Worm (Caenorhabditis elegans) whole organism, early embryonic: ENCODE results near the gene rde-12.

ENCODE experiments used
- B0310.2 ChIP-seq: sonication (generic microtip); optimal IDR thresholded peaks from 2 replicates; lab custom pipeline; 2016; ENCODE audit warnings: mild to moderate bottlenecking, missing genetic modification characterization, missing compliant biosample characterization
- F13C5.2 ChIP-seq: sonication (generic microtip); optimal IDR thresholded peaks from 2 replicates; lab custom pipeline; 2017; ENCODE audit warnings: mild to moderate bottlenecking, missing genetic modification characterization, inconsistent platforms, missing compliant biosample characterization
- aly-1 ChIP-seq: sonication (generic microtip); optimal IDR thresholded peaks from 2 replicates; lab custom pipeline; 2016; ENCODE audit warnings: missing genetic modification characterization, missing compliant biosample characterization
- ama-1 ChIP-seq: fragments of 150-350 bp; optimal IDR thresholded peaks from 2 replicates; lab custom pipeline; 2014
- ceh-13 ChIP-seq: fragments of 200-800 bp; sonication (Bioruptor generic); optimal IDR thresholded peaks from 2 replicates; lab custom pipeline; 2018; ENCODE audit warnings: mild to moderate bottlenecking, missing genetic modification characterization, missing compliant biosample characterization
- ceh-36 ChIP-seq: sonication (generic microtip); optimal IDR thresholded peaks from 2 replicates; lab custom pipeline; 2016; ENCODE audit warnings: missing genetic modification characterization, inconsistent platforms, missing compliant biosample characterization
- ets-7 ChIP-seq: sonication (generic microtip); optimal IDR thresholded peaks from 2 replicates; lab custom pipeline; 2016; ENCODE audit warnings: missing genotype, missing genetic modification characterization, missing compliant biosample characterization
- flt-1 ChIP-seq: fragments of 200-800 bp; sonication (Bioruptor generic); IDR thresholded peaks from 2 replicates; pipeline ENCODE4 v1.3.6; 2022; ENCODE audit warnings: missing genetic modification characterization, missing compliant biosample characterization
- hmbx-1 ChIP-seq: sonication (generic microtip); optimal IDR thresholded peaks from 2 replicates; lab custom pipeline; 2016; ENCODE audit warnings: mild to moderate bottlenecking, missing genetic modification characterization, missing compliant biosample characterization
- hmg-4 ChIP-seq: fragments of 200-800 bp; sonication (Bioruptor generic); optimal IDR thresholded peaks from 2 replicates; lab custom pipeline; 2018; ENCODE audit warnings: mild to moderate bottlenecking, missing genetic modification characterization, missing compliant biosample characterization
- hnd-1 ChIP-seq: sonication (generic microtip); optimal IDR thresholded peaks from 2 replicates; lab custom pipeline; 2016; ENCODE audit warnings: missing genetic modification characterization, missing compliant biosample characterization
- pes-1 ChIP-seq: fragments of 200-800 bp; sonication (Bioruptor generic); IDR thresholded peaks from 2 replicates; pipeline ENCODE4 v1.3.6; 2022; ENCODE audit warnings: missing genetic modification reagents, missing genetic modification characterization, missing compliant biosample characterization
- scrt-1 ChIP-seq: fragments of 200-800 bp; sonication (Bioruptor generic); IDR thresholded peaks from 2 replicates; pipeline ENCODE4 v1.3.6; 2022; ENCODE audit warnings: missing genetic modification characterization, missing compliant biosample characterization
- sea-1 ChIP-seq: fragments of 200-800 bp; sonication (Bioruptor generic); conservative IDR thresholded peaks from 2 replicates; pipeline ENCODE4 v1.3.6; 2022; ENCODE audit warnings: missing genetic modification characterization, missing compliant biosample characterization
- tbx-11 ChIP-seq: fragments of 200-800 bp; sonication (Bioruptor generic); IDR thresholded peaks from 2 replicates; pipeline ENCODE4 v1.3.6; 2022; ENCODE audit warnings: missing genetic modification characterization, missing compliant biosample characterization
- tbx-37 ChIP-seq: fragments of 200-800 bp; sonication (Bioruptor generic); conservative IDR thresholded peaks from 2 replicates; pipeline ENCODE4 v1.3.6; 2022; ENCODE audit warnings: missing genetic modification reagents, missing genetic modification characterization, missing compliant biosample characterization
- tra-4 ChIP-seq: sonication (generic microtip); optimal IDR thresholded peaks from 2 replicates; lab custom pipeline; 2017; ENCODE audit warnings: missing genetic modification characterization, missing compliant biosample characterization

The rde-12 gene

DNA sequence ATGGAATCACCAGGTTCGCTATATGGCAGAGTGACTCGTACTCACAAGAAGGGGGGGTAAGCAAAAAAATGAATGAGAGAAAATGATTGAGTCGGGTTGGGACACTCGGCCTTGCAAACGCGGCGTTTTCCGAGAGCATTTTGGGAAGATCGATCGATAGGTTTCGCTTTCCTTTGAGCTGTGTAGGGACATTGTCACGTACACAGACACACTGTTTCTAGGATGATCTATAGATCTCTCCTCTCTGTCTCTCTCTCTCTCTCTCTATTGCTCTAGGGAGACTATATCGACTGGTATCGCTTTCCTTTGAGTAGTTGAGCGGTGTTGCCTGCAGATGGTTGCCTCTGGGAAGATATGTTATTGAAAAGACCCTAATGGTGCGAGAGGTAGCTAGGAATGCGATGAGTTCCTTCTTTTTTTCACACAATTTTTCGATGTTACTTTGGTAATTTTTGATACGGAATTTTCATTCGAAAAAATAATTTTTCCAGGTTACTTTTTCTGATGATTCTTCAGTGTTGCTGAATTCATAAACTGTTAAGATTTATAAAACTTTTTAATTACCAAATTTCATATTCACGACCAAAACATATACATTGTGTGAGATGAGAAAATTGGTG lies 15.3 kb upstream of the rde-12 start, which contains the start of gene H37A05.4:
H37A05.4 (minus strand) TSS at position 51 of the 620 bp plus-strand sequence.
- TF ChIP-seq ets-7 (no peak), flt-1 (GFP tag; lab: Robert Waterston, UW) (no peak), hmg-4 (peak; percentile 2)

DNA sequence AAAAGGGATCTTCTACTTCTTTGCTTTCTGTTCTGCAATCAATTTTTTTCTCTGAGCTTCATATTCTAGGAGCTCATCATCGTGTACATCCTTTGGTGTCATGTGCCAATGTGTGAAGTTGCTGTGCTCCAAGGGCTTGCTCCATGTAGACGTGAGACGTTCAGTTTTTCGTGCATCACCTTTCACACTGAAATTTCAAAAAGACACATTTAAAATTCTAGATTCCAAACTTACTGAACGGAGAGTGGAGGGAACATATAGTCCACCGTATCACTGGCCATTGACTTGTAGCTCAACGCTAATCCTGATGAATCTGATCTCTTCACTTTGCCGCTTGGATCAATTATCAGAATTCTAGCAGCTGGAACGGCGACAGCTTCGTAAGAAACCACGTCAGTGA lies 14.4 kb upstream of the rde-12 start:
- TF ChIP-seq hnd-1 (tag; lab: Kevin White, UChicago) (no peak), pes-1 (GFP tag; lab: Robert Waterston, UW) (no peak)

DNA sequence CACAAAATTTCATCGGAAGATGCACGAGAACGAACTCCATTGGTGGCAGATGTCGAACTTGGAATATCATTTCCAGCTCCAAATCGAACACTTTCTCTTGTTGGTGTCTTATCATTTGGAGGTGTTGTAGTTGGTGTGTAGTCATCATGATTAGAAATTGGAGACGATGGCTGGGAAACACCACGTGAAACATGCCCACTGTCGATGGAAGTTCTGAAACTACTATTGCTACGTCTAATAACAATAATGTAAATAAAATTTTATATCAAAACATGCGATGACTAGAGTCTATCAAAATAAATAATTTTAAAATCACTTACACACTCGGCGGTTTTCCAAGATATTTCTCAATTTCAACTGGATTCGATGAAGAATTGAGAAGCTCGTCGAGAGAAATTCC lies 12.9 kb upstream of the rde-12 start:
- TF ChIP-seq pes-1 (GFP tag; lab: Robert Waterston, UW), result no peak
- no peak for TF ChIP-seq ama-1 (lab: Kevin White, UChicago)
- TF ChIP-seq flt-1 (GFP tag; lab: Robert Waterston, UW), result no peak
- TF ChIP-seq hnd-1 (tag; lab: Kevin White, UChicago), result no peak
- no peak for TF ChIP-seq sea-1 (GFP tag; lab: Robert Waterston, UW)

DNA sequence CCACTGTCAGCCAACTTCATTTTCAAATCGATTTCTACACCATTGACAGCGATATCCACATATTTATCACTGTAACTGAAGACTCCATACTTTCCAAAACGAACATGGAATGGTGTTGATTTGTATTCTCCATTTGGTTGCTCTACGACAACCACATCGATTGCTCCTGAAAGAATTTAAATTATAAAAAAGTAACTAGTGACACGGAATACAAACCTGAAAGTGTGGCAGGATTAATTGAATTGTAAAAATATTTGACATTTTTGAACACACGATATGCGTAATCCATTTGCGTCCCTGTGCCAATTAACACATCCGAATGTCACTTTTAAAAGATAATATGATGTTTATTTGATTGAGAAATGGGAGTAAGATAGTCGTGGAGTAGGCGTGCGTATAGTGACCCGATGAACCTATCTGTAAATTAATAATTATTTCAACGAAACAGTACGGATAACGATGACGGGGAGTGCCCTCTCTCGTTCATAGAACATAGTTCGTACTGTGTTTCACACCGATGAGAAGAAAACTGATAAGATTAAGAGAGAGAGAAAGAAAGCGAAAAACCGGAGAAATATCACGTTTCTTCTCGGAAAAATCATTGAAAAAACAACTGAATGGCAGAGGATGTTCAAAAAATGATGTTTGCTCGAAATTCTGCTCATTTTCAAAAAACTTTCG lies 11.3 kb upstream of the rde-12 start, which contains the start of gene lpin-1:
lpin-1 (minus strand) TSS at position 417 of the 681 bp plus-strand sequence.
- no peak for TF ChIP-seq ama-1 (lab: Kevin White, UChicago)
- TF ChIP-seq ceh-13 (GFP tag; lab: Kevin White, UChicago), result no peak
- no peak for TF ChIP-seq sea-1 (GFP tag; lab: Robert Waterston, UW)
- TF ChIP-seq hmbx-1 (tag; lab: Kevin White, UChicago), result no peak
- TF ChIP-seq hmg-4, result no peak
- TF ChIP-seq hnd-1 (tag; lab: Kevin White, UChicago), result no peak
- no peak for TF ChIP-seq ceh-36 (tag; lab: Kevin White, UChicago)
- TF ChIP-seq tbx-37, result no peak
- TF ChIP-seq ets-7, result no peak
- no peak for TF ChIP-seq pes-1 (GFP tag; lab: Robert Waterston, UW)
- no peak for TF ChIP-seq tra-4 (tag; lab: Kevin White, UChicago)
- no peak for TF ChIP-seq flt-1 (GFP tag; lab: Robert Waterston, UW)
- no peak for TF ChIP-seq B0310.2 (tag; lab: Kevin White, UChicago)
- no peak for TF ChIP-seq scrt-1
- no peak for TF ChIP-seq F13C5.2 (tag; lab: Kevin White, UChicago)
- TF ChIP-seq tbx-11 (GFP tag; lab: Robert Waterston, UW), result no peak

DNA sequence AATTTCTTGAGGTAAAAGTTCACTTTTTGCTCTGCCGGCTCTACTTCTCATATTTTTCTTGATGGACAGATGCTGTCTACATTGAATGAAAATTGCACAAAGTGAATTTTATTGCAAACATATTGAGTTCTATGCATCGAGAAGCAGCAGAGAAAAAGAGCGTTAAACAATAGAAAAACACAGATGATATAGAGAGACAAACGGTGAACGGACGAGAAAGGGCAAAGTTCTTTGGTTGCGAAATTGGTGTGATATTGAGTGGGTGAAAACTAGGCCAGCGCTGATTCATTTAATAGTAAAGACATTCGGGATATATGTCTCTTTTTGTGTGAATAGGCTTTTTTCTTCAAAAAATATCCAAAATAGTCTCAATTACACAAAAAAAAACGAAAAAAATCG lies 10.8 kb upstream of the rde-12 start:
- TF ChIP-seq ama-1 (lab: Kevin White, UChicago), result no peak
- TF ChIP-seq aly-1 (tag; lab: Kevin White, UChicago), result no peak
- TF ChIP-seq tbx-11 (GFP tag; lab: Robert Waterston, UW), result no peak
- no peak for TF ChIP-seq B0310.2 (tag; lab: Kevin White, UChicago)
- TF ChIP-seq tbx-37, result no peak
- no peak for TF ChIP-seq flt-1 (GFP tag; lab: Robert Waterston, UW)

DNA sequence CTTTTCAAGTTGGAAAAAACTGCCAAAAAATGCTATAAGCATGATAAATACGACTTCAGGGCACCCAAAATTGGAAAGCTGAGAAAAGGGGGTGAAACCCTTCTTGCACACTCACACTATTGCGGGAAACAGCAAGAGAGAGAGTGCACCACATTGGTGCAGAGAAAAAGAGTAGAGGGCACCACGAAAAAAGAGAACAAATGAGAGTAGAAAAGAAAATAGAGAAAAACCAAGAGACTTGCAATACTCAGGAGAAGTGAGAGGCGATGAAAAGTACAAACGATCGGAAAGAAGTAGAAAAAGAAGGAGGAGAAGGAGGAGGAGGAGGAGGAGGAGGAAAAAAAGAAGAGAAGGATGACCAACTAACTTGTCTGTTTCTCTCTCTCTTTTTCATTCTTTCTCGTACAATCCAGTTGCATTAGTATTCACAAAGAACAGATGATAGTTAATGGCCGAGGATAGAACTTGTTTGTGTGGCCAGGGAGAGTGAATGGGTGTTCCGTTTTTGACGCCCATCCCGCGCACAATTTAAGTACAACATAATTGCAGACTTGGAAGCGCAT lies 9.9 kb upstream of the rde-12 start:
- TF ChIP-seq ama-1 (lab: Kevin White, UChicago) (no peak), scrt-1 (no peak), tbx-37 (no peak), ceh-36 (tag; lab: Kevin White, UChicago) (no peak), sea-1 (GFP tag; lab: Robert Waterston, UW) (no peak)

DNA sequence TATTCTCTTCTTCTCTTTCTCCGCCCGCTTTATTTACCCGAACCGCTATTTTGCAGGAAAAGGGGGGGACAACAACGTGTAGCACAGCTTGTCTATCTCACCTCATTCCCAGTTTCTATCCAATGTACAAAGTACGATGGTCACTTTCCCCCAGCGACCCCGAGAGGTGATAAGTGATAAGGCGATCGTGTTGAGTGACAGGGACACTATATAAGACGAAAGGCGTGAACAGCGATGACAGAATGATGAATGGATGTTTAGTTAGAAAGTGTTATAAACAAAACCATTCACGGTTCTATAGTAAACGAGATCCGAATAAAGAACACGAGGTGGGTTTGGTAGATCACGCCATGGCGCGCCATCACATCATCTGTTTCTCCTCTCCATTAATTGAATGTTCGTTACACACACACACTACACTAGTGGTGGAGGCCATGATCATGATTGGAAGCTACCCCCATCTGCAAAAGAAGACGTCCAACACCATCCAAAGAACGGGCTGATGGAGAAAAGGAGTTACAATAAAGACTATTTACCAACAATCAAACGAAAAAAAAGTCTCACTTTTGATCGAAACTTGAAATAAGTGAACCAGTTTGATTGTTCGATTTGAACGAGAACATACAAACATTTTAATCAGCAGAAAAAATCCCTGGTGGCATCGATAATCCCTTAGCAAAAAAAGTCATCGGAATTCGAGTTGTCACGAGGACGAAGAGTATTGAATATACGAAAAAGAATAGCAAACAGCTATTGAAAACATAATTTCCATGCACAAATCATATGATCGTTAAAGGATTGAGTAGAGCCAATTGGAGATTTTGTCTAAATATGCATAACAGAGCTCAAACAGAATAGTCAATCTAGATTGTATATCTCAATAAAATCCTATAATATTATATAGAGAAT lies 8.6 kb upstream of the rde-12 start:
- TF ChIP-seq tbx-37, result no peak
- no peak for TF ChIP-seq B0310.2 (tag; lab: Kevin White, UChicago)
- TF ChIP-seq hmg-4, result no peak
- no peak for TF ChIP-seq F13C5.2 (tag; lab: Kevin White, UChicago)
- no peak for TF ChIP-seq hnd-1 (tag; lab: Kevin White, UChicago)
- no peak for TF ChIP-seq ets-7
- TF ChIP-seq aly-1 (tag; lab: Kevin White, UChicago), result no peak
- no peak for TF ChIP-seq tra-4 (tag; lab: Kevin White, UChicago)
- TF ChIP-seq flt-1 (GFP tag; lab: Robert Waterston, UW), result no peak

DNA sequence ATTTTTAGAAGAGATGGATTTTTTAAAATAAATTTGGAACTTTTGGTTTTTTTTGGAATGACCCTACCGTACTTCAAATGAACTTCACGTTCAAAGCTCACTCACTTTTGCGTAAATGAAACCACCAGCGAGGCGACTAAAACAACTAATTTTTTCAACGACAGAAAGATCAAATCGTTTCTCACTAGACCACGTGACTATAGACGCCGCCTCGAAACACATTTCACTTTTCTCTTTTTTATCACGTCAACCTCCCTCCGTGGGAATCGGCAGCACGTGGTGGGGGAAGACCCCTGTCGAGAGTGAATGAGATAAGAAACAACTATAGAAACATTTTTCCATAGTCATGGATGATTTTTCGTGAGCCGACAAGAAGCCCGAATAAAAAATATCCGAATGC lies 7.9 kb upstream of the rde-12 start:
- TF ChIP-seq tbx-37, result no peak
- TF ChIP-seq hmbx-1 (tag; lab: Kevin White, UChicago), result no peak
- TF ChIP-seq ama-1 (lab: Kevin White, UChicago), result no peak
- TF ChIP-seq F13C5.2 (tag; lab: Kevin White, UChicago), result no peak
- no peak for TF ChIP-seq hnd-1 (tag; lab: Kevin White, UChicago)
- no peak for TF ChIP-seq hmg-4
- no peak for TF ChIP-seq ceh-36 (tag; lab: Kevin White, UChicago)
- no peak for TF ChIP-seq flt-1 (GFP tag; lab: Robert Waterston, UW)
- TF ChIP-seq scrt-1, result no peak
- TF ChIP-seq pes-1 (GFP tag; lab: Robert Waterston, UW), result no peak
- no peak for TF ChIP-seq ceh-13 (GFP tag; lab: Kevin White, UChicago)
- TF ChIP-seq ets-7, result no peak
